Worm (Caenorhabditis elegans): ENCODE measurements around the gene C49C3.4.
A peak's percentile ranks its signal among the peaks of the same experiment; 100 is the strongest.

Gene C49C3.4

DNA sequence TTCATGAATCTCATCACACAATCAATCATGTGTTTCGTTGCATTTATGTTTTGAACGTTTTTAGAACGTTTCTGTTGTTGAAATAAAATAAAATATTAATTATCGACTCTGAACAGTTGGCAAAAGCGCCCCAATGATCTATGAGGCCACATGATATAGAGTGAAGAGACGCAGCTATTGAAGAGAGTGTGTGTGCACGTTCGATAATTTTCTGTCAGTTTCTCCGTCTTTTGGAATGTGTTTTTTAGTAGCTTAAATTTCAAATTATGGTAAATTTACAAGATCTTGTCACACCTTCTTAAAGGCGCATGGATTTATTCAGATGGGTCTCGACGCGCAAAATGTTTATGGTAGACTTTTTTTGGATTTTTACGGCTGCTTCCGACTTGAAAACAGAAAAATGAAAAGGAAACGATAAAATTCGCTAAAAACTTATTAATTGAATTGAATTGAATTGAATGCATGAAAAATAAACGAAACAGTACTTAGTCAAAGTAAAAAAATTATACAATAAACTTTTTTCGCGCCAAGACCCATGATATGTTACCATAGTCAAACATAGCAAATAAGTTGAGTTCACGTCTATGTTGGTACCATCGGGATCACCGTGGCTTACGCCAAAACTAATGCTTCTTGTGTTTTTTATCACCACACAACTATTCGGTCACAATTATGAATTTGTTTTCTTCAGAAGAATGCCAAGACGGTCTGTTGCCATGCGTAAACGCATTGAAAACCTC, 13.1 kb downstream of the C49C3.4 start, which contains the start of gene C49C3.15 (continued):
- no peak for TF ChIP-seq fos-1 (tag; optimal IDR thresholded peaks at IDR 0.05)
- TF ChIP-seq swsn-7 (tag; optimal IDR thresholded peaks at IDR 0.05) = no peak
- no peak for TF ChIP-seq mef-2 (tag; optimal IDR thresholded peaks at IDR 0.05)
- no peak for TF ChIP-seq zip-4 (GFP tag; optimal IDR thresholded peaks at IDR 0.05)
- peak; percentile 63 for TF ChIP-seq lin-14 (GFP tag; optimal IDR thresholded peaks at IDR 0.05)
- no peak for TF ChIP-seq pag-3 (tag; optimal IDR thresholded peaks at IDR 0.05; ENCODE audit: borderline replicate concordance, insufficient read depth)
- no peak for TF ChIP-seq ceh-82 (tag; optimal IDR thresholded peaks at IDR 0.05)
- no peak for TF ChIP-seq egl-13 (tag; optimal IDR thresholded peaks at IDR 0.05)
- no peak for TF ChIP-seq sup-37 (GFP tag; optimal IDR thresholded peaks at IDR 0.05)

DNA sequence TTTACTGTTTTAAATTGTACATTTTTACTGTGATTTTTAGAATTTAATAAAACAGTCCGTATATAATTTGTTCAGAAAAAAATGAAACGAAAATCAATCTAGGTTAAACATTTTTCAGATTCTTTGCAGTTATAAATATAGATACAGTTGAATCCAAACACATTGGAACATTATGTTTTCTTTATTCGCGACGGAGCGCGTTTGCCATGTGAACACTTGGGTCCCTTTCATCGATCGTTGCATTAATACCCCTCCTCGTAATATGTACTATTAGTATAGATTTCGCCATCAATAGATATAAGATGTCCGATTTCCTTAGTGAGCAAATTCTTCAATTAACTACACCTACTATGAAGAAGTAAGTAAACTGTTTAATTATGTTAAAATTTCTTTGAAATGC, 14.4 kb downstream of the C49C3.4 start, which contains the start of gene C49C3.8:
Gene C49C3.8, plus strand, starts transcription at position 173 of the 400 bp plus-strand sequence.
- no peak for TF ChIP-seq C34B4.2 (tag; optimal IDR thresholded peaks at IDR 0.05)
- TF ChIP-seq mep-1 (tag; optimal IDR thresholded peaks at IDR 0.05) = peak; percentile 29
- TF ChIP-seq Y116A8C.19 (tag; optimal IDR thresholded peaks at IDR 0.05; ENCODE audit: borderline replicate concordance) = no peak
- no peak for TF ChIP-seq nhr-77 (tag; optimal IDR thresholded peaks at IDR 0.05)
- TF ChIP-seq lsy-2 (tag; optimal IDR thresholded peaks at IDR 0.05) = peak in 1 of 2 experiments; percentile 26
- TF ChIP-seq efl-1 (optimal IDR thresholded peaks at IDR 0.05) = no peak
- peak in 1 of 2 experiments; percentile 12 for TF ChIP-seq efl-1 (GFP tag; optimal IDR thresholded peaks at IDR 0.05 in 1 of 2)
- no peak for TF ChIP-seq ceh-90 (tag; optimal IDR thresholded peaks at IDR 0.05)
- no peak for TF ChIP-seq nhr-237 (tag; optimal IDR thresholded peaks at IDR 0.05)
- TF ChIP-seq skn-1 (tag; optimal IDR thresholded peaks at IDR 0.05) = no peak
- no peak for TF ChIP-seq lin-13 (GFP tag; optimal IDR thresholded peaks at IDR 0.05)
- no peak for TF ChIP-seq hpl-2 (GFP tag; optimal IDR thresholded peaks at IDR 0.05)
- TF ChIP-seq ztf-11 (tag; optimal IDR thresholded peaks at IDR 0.05) = no peak
- TF ChIP-seq nhr-11 (tag; optimal IDR thresholded peaks at IDR 0.05) = no peak
- no peak for TF ChIP-seq fkh-10 (GFP tag; optimal IDR thresholded peaks at IDR 0.05)
- TF ChIP-seq sup-37 (GFP tag; optimal IDR thresholded peaks at IDR 0.05) = no peak
- TF ChIP-seq C04F5.9 (tag; optimal IDR thresholded peaks at IDR 0.05) = no peak
- TF ChIP-seq jun-1 (tag; optimal IDR thresholded peaks at IDR 0.05) = no peak
- no peak for TF ChIP-seq nhr-90 (tag; optimal IDR thresholded peaks at IDR 0.05; ENCODE audit: poor library complexity)
- TF ChIP-seq zip-4 (GFP tag; optimal IDR thresholded peaks at IDR 0.05) = no peak
- TF ChIP-seq lin-35 (GFP tag; optimal IDR thresholded peaks at IDR 0.05) = no peak
- TF ChIP-seq hlh-17 (GFP tag; optimal IDR thresholded peaks at IDR 0.05; ENCODE audit: borderline replicate concordance) = no peak
- no peak for TF ChIP-seq F16B12.6 (tag; optimal IDR thresholded peaks at IDR 0.05)
- no peak for TF ChIP-seq lin-39 (tag; optimal IDR thresholded peaks at IDR 0.05)
- no peak for TF ChIP-seq alr-1 (tag; optimal IDR thresholded peaks at IDR 0.05; ENCODE audit: borderline replicate concordance)
- no peak for TF ChIP-seq lir-3 (tag; optimal IDR thresholded peaks at IDR 0.05; ENCODE audit: poor library complexity)
- TF ChIP-seq blmp-1 (tag; optimal IDR thresholded peaks at IDR 0.05) = peak; percentile 38
- TF ChIP-seq unc-30 (tag; optimal IDR thresholded peaks at IDR 0.05) = no peak
- no peak for TF ChIP-seq sox-4 (tag; optimal IDR thresholded peaks at IDR 0.05)
- TF ChIP-seq egl-27 (tag; optimal IDR thresholded peaks at IDR 0.05) = no peak
- no peak for TF ChIP-seq dsc-1 (tag; optimal IDR thresholded peaks at IDR 0.05)
- no peak for TF ChIP-seq snpc-4 (tag; optimal IDR thresholded peaks at IDR 0.05)
- TF ChIP-seq tlp-1 (tag; optimal IDR thresholded peaks at IDR 0.05) = no peak
- TF ChIP-seq aha-1 (tag; optimal IDR thresholded peaks at IDR 0.05) = no peak
- TF ChIP-seq unc-62 (GFP tag; optimal IDR thresholded peaks at IDR 0.05) = no peak
- TF ChIP-seq ama-1 (optimal IDR thresholded peaks at IDR 0.05) = no peak
- no peak for TF ChIP-seq nhr-20 (tag; optimal IDR thresholded peaks at IDR 0.05)
- TF ChIP-seq nhr-12 (tag; optimal IDR thresholded peaks at IDR 0.05) = no peak
- TF ChIP-seq lin-14 (GFP tag; optimal IDR thresholded peaks at IDR 0.05) = peak; percentile 60
- no peak for TF ChIP-seq snu-23 (GFP tag; optimal IDR thresholded peaks at IDR 0.05)
- TF ChIP-seq ets-5 (GFP tag; IDR thresholded peaks at IDR 0.05) = no peak
- TF ChIP-seq irx-1 (tag; optimal IDR thresholded peaks at IDR 0.05) = no peak
- peak in 1 of 3 experiments; percentile 19 for TF ChIP-seq dpl-1 (GFP tag; optimal IDR thresholded peaks at IDR 0.05)
- no peak for TF ChIP-seq C16A3.4 (tag; optimal IDR thresholded peaks at IDR 0.05)
- no peak for TF ChIP-seq pqm-1 (tag; optimal IDR thresholded peaks at IDR 0.05)
